Worm (Caenorhabditis elegans) whole organism, early embryonic: ENCODE results near the gene Y54G2A.38.

Source experiments
- ama-1 ChIP-seq: fragments of 150-350 bp; optimal IDR thresholded peaks from 2 replicates; lab custom pipeline; 2014
- hmg-4 ChIP-seq: fragments of 200-800 bp; sonication (Bioruptor generic); optimal IDR thresholded peaks from 2 replicates; lab custom pipeline; 2018; ENCODE audit warnings: mild to moderate bottlenecking, missing genetic modification characterization, missing compliant biosample characterization
- hnd-1 ChIP-seq: sonication (generic microtip); optimal IDR thresholded peaks from 2 replicates; lab custom pipeline; 2016; ENCODE audit warnings: missing genetic modification characterization, missing compliant biosample characterization
- pes-1 ChIP-seq: fragments of 200-800 bp; sonication (Bioruptor generic); IDR thresholded peaks from 2 replicates; pipeline ENCODE4 v1.3.6; 2022; ENCODE audit warnings: missing genetic modification reagents, missing genetic modification characterization, missing compliant biosample characterization
- scrt-1 ChIP-seq: fragments of 200-800 bp; sonication (Bioruptor generic); IDR thresholded peaks from 2 replicates; pipeline ENCODE4 v1.3.6; 2022; ENCODE audit warnings: missing genetic modification characterization, missing compliant biosample characterization
- sea-1 ChIP-seq: fragments of 200-800 bp; sonication (Bioruptor generic); conservative IDR thresholded peaks from 2 replicates; pipeline ENCODE4 v1.3.6; 2022; ENCODE audit warnings: missing genetic modification characterization, missing compliant biosample characterization
- tbx-11 ChIP-seq: fragments of 200-800 bp; sonication (Bioruptor generic); IDR thresholded peaks from 2 replicates; pipeline ENCODE4 v1.3.6; 2022; ENCODE audit warnings: missing genetic modification characterization, missing compliant biosample characterization

DNA sequence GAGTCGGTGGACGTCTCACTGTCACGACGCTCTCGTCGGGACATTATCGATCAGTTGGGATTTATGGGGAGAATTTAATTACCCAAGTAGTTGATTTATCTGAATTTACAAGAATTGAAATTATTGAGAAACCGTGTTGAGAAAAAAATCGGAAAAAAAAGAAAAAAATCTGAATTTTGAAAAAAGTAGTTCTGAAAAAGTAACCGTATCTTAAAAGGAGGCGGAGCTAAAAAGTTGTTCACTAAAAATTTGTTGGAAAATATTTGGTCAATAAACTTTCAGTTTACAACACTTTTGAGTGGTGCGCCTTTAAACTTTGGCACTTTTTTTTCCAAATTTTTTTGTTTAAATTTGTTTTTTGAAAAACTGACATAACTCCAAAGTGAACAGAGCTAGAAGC lies 12.4 kb downstream of the Y54G2A.38 start, which contains the start of gene Y54G2A.11:
- no peak for TF ChIP-seq scrt-1 (GFP tag; lab: Robert Waterston, UW)
- TF ChIP-seq tbx-11 = no peak
- no peak for TF ChIP-seq hmg-4
- no peak for TF ChIP-seq pes-1
- no peak for TF ChIP-seq ama-1 (lab: Kevin White, UChicago)
- TF ChIP-seq sea-1 (GFP tag; lab: Robert Waterston, UW) = no peak
- no peak for TF ChIP-seq hnd-1
